Worm (Caenorhabditis elegans) whole organism, L1 larva: ENCODE measurements around the gene div-1.
A peak's percentile ranks its signal among the peaks of the same experiment; 100 is the strongest.

Source experiments
- C16A3.4 ChIP-seq: fragments of 150-350 bp; optimal IDR thresholded peaks from 2 replicates; lab custom pipeline; 2014; ENCODE audit warnings: missing biosample characterization, missing genetic modification characterization
- C34B4.2 ChIP-seq: sonication (generic microtip); optimal IDR thresholded peaks from 2 replicates; lab custom pipeline; 2017; ENCODE audit warnings: mild to moderate bottlenecking, missing genetic modification characterization, missing compliant biosample characterization
- F16B12.6 ChIP-seq: fragments of 150-350 bp; optimal IDR thresholded peaks from 2 replicates; lab custom pipeline; 2014; ENCODE audit warnings: missing biosample characterization, missing genetic modification characterization
- Y116A8C.19 ChIP-seq: sonication (generic microtip); optimal IDR thresholded peaks from 2 replicates; lab custom pipeline; 2016; ENCODE audit warnings: missing compliant biosample characterization, missing genetic modification characterization, borderline replicate concordance
- aha-1 ChIP-seq: fragments of 150-350 bp; optimal IDR thresholded peaks from 2 replicates; lab custom pipeline; 2014; ENCODE audit warnings: missing biosample characterization, missing genetic modification characterization
- aly-2 ChIP-seq: fragments of 150-350 bp; optimal IDR thresholded peaks from 2 replicates; lab custom pipeline; 2014; ENCODE audit warnings: missing biosample characterization, missing genetic modification characterization
- ceh-63 ChIP-seq: fragments of 200-800 bp; sonication (Bioruptor generic); optimal IDR thresholded peaks from 2 replicates; lab custom pipeline; 2018; ENCODE audit warnings: mild to moderate bottlenecking, missing genetic modification characterization, missing compliant biosample characterization
- ceh-90 ChIP-seq: sonication (generic microtip); optimal IDR thresholded peaks from 2 replicates; lab custom pipeline; 2016; ENCODE audit warnings: missing genetic modification characterization, missing compliant biosample characterization
- dpl-1 ChIP-seq, 3 experiments: fragments of 150-350 bp in 2 of 3; sonication (generic microtip) in 1 of 3; optimal IDR thresholded peaks; 2 replicates each; lab custom pipeline; 2014 to 2017; ENCODE audit warnings: missing biosample characterization in 3 of 3, missing genetic modification characterization in 3 of 3, missing genetic modification reagents in 3 of 3
- efl-1 ChIP-seq, 4 experiments: fragments of 150-350 bp; optimal IDR thresholded peaks in 3 of 4; peaks in 1 of 4; 1 replicate in 1 of 4; 2 replicates in 3 of 4; lab custom pipeline; 2014; ENCODE audit warnings: missing biosample characterization in 2 of 4, missing genetic modification characterization in 2 of 4, missing genetic modification reagents in 2 of 4
- ets-5 ChIP-seq: fragments of 200-800 bp; sonication (Bioruptor generic); IDR thresholded peaks from 2 replicates; pipeline ENCODE4 v1.3.6; 2022; ENCODE audit warnings: missing genetic modification characterization, missing compliant biosample characterization
- fkh-10 ChIP-seq: sonication (generic microtip); optimal IDR thresholded peaks from 2 replicates; lab custom pipeline; 2017; ENCODE audit warnings: missing biosample characterization, missing genetic modification reagents, missing genetic modification characterization
- fkh-4 ChIP-seq: sonication (generic microtip); optimal IDR thresholded peaks from 2 replicates; lab custom pipeline; 2016; ENCODE audit warnings: missing compliant biosample characterization, missing genetic modification characterization, borderline replicate concordance
- fkh-8 ChIP-seq: sonication (generic microtip); optimal IDR thresholded peaks from 2 replicates; lab custom pipeline; 2016; ENCODE audit warnings: mild to moderate bottlenecking, missing genetic modification characterization, missing compliant biosample characterization
- fos-1 ChIP-seq: fragments of 150-350 bp; optimal IDR thresholded peaks from 2 replicates; lab custom pipeline; 2014; ENCODE audit warnings: missing biosample characterization, missing genetic modification characterization
- grh-1 ChIP-seq: fragments of 200-800 bp; sonication (Bioruptor generic); IDR thresholded peaks from 2 replicates; pipeline ENCODE4 v1.3.6; 2022; ENCODE audit warnings: missing genetic modification reagents, missing genetic modification characterization, missing compliant biosample characterization
- isw-1 ChIP-seq: fragments of 200-800 bp; sonication (Bioruptor generic); IDR thresholded peaks from 2 replicates; pipeline ENCODE4 v1.3.6; 2022; ENCODE audit warnings: missing genetic modification characterization, missing compliant biosample characterization
- jun-1 ChIP-seq: fragments of 150-350 bp; optimal IDR thresholded peaks from 2 replicates; lab custom pipeline; 2014; ENCODE audit warnings: missing biosample characterization, missing genetic modification reagents, missing genetic modification characterization
- lin-14 ChIP-seq: fragments of 200-800 bp; sonication (Bioruptor generic); optimal IDR thresholded peaks from 2 replicates; lab custom pipeline; 2018; ENCODE audit warnings: mild to moderate bottlenecking, missing genetic modification characterization, moderate library complexity, missing compliant biosample characterization
- lin-35 ChIP-seq, 2 experiments: fragments of 150-350 bp; optimal IDR thresholded peaks; 2 replicates each; lab custom pipeline; 2014; ENCODE audit warnings: missing biosample characterization in 2 of 2, missing genetic modification characterization in 2 of 2, missing genetic modification reagents in 2 of 2
- mdl-1 ChIP-seq, 2 experiments: fragments of 150-350 bp; optimal IDR thresholded peaks; 2 replicates each; lab custom pipeline; 2014 to 2017; ENCODE audit warnings: missing biosample characterization in 2 of 2, missing genetic modification characterization in 2 of 2, inconsistent platforms in 1 of 2
- mef-2 ChIP-seq: fragments of 150-350 bp; optimal IDR thresholded peaks from 2 replicates; lab custom pipeline; 2014; ENCODE audit warnings: missing biosample characterization, missing genetic modification characterization
- mep-1 ChIP-seq: fragments of 150-350 bp; optimal IDR thresholded peaks from 2 replicates; lab custom pipeline; 2014; ENCODE audit warnings: missing biosample characterization, missing genetic modification characterization
- nhr-19 ChIP-seq: fragments of 200-800 bp; sonication (Bioruptor generic); conservative IDR thresholded peaks from 2 replicates; pipeline ENCODE4 v1.3.6; 2022; ENCODE audit warnings: missing genetic modification characterization, missing compliant biosample characterization
- nhr-237 ChIP-seq: fragments of 150-350 bp; optimal IDR thresholded peaks from 2 replicates; lab custom pipeline; 2014; ENCODE audit warnings: missing biosample characterization, missing genetic modification characterization
- nhr-28 ChIP-seq: fragments of 150-350 bp; optimal IDR thresholded peaks from 2 replicates; lab custom pipeline; 2014; ENCODE audit warnings: missing biosample characterization, missing genetic modification characterization
- nhr-47 ChIP-seq: sonication (generic microtip); optimal IDR thresholded peaks from 2 replicates; lab custom pipeline; 2016; ENCODE audit warnings: mild to moderate bottlenecking, missing genetic modification characterization, moderate library complexity, missing compliant biosample characterization
- nhr-71 ChIP-seq: sonication (generic microtip); optimal IDR thresholded peaks from 2 replicates; lab custom pipeline; 2016; ENCODE audit warnings: mild to moderate bottlenecking, missing genetic modification characterization, moderate library complexity, missing compliant biosample characterization
- nhr-76 ChIP-seq: sonication (generic microtip); optimal IDR thresholded peaks from 2 replicates; lab custom pipeline; 2017; ENCODE audit warnings: missing biosample characterization, missing genetic modification characterization
- nhr-84 ChIP-seq: sonication (generic microtip); optimal IDR thresholded peaks from 2 replicates; lab custom pipeline; 2017; ENCODE audit warnings: missing biosample characterization, missing genetic modification characterization
- nhr-90 ChIP-seq: sonication (generic microtip); optimal IDR thresholded peaks from 2 replicates; lab custom pipeline; 2016; ENCODE audit warnings: mild to moderate bottlenecking, missing genetic modification characterization, missing compliant biosample characterization; ENCODE audit not compliant: poor library complexity
- pax-3 ChIP-seq: fragments of 200-800 bp; sonication (Bioruptor generic); optimal IDR thresholded peaks from 2 replicates; lab custom pipeline; 2018; ENCODE audit warnings: mild to moderate bottlenecking, missing genetic modification characterization, moderate library complexity, missing compliant biosample characterization
- pqm-1 ChIP-seq: sonication (generic microtip); optimal IDR thresholded peaks from 3 replicates; lab custom pipeline; 2017; ENCODE audit warnings: missing biosample characterization, missing genetic modification characterization
- rnt-1 ChIP-seq: sonication (generic microtip); optimal IDR thresholded peaks from 2 replicates; lab custom pipeline; 2016; ENCODE audit warnings: mild to moderate bottlenecking, missing genetic modification characterization, moderate library complexity, missing compliant biosample characterization
- snu-23 ChIP-seq: sonication (generic microtip); optimal IDR thresholded peaks from 2 replicates; lab custom pipeline; 2016; ENCODE audit warnings: missing genetic modification characterization, missing compliant biosample characterization
- sox-4 ChIP-seq: sonication (generic microtip); optimal IDR thresholded peaks from 2 replicates; lab custom pipeline; 2016; ENCODE audit warnings: missing genetic modification characterization, missing compliant biosample characterization
- sup-37 ChIP-seq: fragments of 200-800 bp; sonication (Bioruptor generic); optimal IDR thresholded peaks from 2 replicates; lab custom pipeline; 2018; ENCODE audit warnings: mild to moderate bottlenecking, missing genetic modification characterization, missing compliant biosample characterization
- unc-130 ChIP-seq: fragments of 150-350 bp; optimal IDR thresholded peaks from 2 replicates; lab custom pipeline; 2017; ENCODE audit warnings: missing biosample characterization, missing genetic modification characterization, inconsistent platforms
- unc-62 ChIP-seq: fragments of 150-350 bp; optimal IDR thresholded peaks from 2 replicates; lab custom pipeline; 2014; ENCODE audit warnings: missing biosample characterization, missing genetic modification reagents, missing genetic modification characterization
- unc-98 ChIP-seq: fragments of 200-800 bp; sonication (Bioruptor generic); IDR thresholded peaks from 2 replicates; pipeline ENCODE4 v1.3.6; 2022; ENCODE audit warnings: missing genetic modification characterization, missing compliant biosample characterization
- vab-15 ChIP-seq: sonication (generic microtip); optimal IDR thresholded peaks from 2 replicates; lab custom pipeline; 2017; ENCODE audit warnings: missing genotype, mild to moderate bottlenecking, missing genetic modification characterization, missing compliant biosample characterization
- xbp-1 ChIP-seq: sonication (generic microtip); optimal IDR thresholded peaks from 2 replicates; lab custom pipeline; 2016; ENCODE audit warnings: missing genetic modification characterization, missing compliant biosample characterization
- ztf-11 ChIP-seq, 2 experiments: sonication (generic microtip); optimal IDR thresholded peaks; 2 replicates each; lab custom pipeline; 2016 to 2017; ENCODE audit warnings: missing genetic modification characterization in 2 of 2, missing biosample characterization in 1 of 2, missing compliant biosample characterization in 1 of 2
- ztf-4 ChIP-seq: fragments of 150-350 bp; optimal IDR thresholded peaks from 2 replicates; lab custom pipeline; 2014; ENCODE audit warnings: missing biosample characterization, missing genetic modification characterization

The div-1 gene

DNA sequence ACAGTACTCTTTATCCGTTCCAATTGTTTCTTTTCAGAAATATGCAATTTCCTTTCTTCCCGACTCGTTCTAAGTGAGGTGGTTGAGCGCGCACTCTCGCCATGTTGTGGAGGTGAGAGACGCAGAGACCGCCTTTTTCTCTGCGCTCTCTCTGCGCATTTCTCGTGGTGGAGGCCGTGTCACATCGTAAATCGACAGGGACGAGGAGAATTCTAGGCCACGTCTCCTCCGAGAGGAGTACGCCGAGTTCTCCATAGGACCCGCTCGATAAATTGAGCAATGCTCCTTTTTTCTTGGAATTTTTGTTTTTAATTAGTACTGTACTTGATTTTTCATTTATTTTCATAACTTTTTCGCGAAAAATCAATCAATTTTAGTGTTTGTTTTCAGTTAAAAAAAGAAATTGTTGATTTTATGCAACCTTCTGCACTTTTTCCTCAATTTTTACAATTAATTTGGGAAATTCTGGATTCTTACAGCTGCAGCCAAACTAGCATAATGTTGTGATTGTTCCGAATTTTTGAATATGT lies 22.5 kb upstream of the div-1 start, which contains the start of gene cnk-1 (continued):
- peak; percentile 98 for TF ChIP-seq isw-1 (GFP tag; lab: Robert Waterston, UW)
- peak; percentile 88 for TF ChIP-seq snu-23 (GFP tag; lab: Kevin White, UChicago)
- TF ChIP-seq nhr-237 (tag; lab: Kevin White, UChicago) = no peak
- peak; percentile 63 to 77 for TF ChIP-seq lin-35 (GFP tag; optimal IDR thresholded peaks at IDR 0.05; lab: Kevin White, UChicago)
- peak; percentile 48 for TF ChIP-seq sup-37 (GFP tag; lab: Kevin White, UChicago)
- TF ChIP-seq xbp-1 (tag; lab: Kevin White, UChicago) = peak; percentile 80
- peak; percentile 98 for TF ChIP-seq nhr-19 (GFP tag; lab: Robert Waterston, UW)
- peak; percentile 72 for TF ChIP-seq vab-15 (tag; lab: Kevin White, UChicago)
- peak; percentile 9 for TF ChIP-seq jun-1 (tag; lab: Kevin White, UChicago)
- no peak for TF ChIP-seq mdl-1 (tag; optimal IDR thresholded peaks at IDR 0.05; lab: Kevin White, UChicago)
- TF ChIP-seq mep-1 (tag; lab: Kevin White, UChicago) = peak; percentile 43
- no peak for TF ChIP-seq C16A3.4 (tag; lab: Kevin White, UChicago)
- no peak for TF ChIP-seq ztf-4 (tag; lab: Kevin White, UChicago)
- no peak for TF ChIP-seq fos-1
- TF ChIP-seq nhr-28 (tag; lab: Kevin White, UChicago) = no peak
- peak; percentile 96 for TF ChIP-seq grh-1 (GFP tag; lab: Robert Waterston, UW)
- TF ChIP-seq sox-4 (tag; lab: Kevin White, UChicago) = peak; percentile 88
- peak; percentile 20 for TF ChIP-seq C34B4.2 (tag; lab: Kevin White, UChicago)
- TF ChIP-seq fkh-10 = no peak
- peak; percentile 88 for TF ChIP-seq lin-14 (GFP tag; lab: Kevin White, UChicago)

DNA sequence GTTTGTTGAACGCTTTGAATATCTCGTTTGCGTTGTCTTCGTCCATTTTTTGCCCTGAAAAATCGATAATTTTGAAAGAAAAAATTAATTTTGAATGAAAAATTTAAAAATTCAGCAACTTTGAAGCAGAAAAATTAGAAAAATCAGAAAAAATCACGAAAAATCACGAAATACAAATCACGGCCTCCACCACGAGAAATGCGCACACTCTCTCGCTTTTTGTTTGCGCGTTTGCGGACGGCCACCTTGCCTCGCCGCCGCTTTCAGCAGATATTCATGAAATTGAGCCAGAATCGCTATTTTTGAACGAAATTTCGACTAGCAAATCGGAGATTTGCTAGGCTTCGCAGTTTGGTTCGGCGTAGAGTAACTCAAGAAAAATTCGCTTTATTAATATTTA lies 18.5 kb upstream of the div-1 start, which contains the start of gene inpp-4B:
Gene inpp-4B, minus strand, starts transcription at position 54 of the 400 bp plus-strand sequence.
- peak; percentile 6 to 10 for TF ChIP-seq efl-1 (optimal IDR thresholded peaks at IDR 0.05; lab: Kevin White, UChicago)
- TF ChIP-seq efl-1 (GFP tag; optimal IDR thresholded peaks at IDR 0.05 in 1 of 2; lab: Kevin White, UChicago) = peak in 1 of 2 experiments; percentile 76
- 0 out of 2 replicates have a peak, but pooled peaks have one; percentile 13 for TF ChIP-seq nhr-19 (GFP tag; lab: Robert Waterston, UW)
- peak; percentile 16 for TF ChIP-seq nhr-47 (tag; lab: Kevin White, UChicago)
- peak in 1 of 2 experiments; percentile 15 for TF ChIP-seq lin-35 (GFP tag; optimal IDR thresholded peaks at IDR 0.05; lab: Kevin White, UChicago)
- TF ChIP-seq dpl-1 (GFP tag; optimal IDR thresholded peaks at IDR 0.05; lab: Kevin White, UChicago) = peak in 1 of 3 experiments; percentile 2
- peak; percentile 16 for TF ChIP-seq nhr-71 (tag; lab: Kevin White, UChicago)
- TF ChIP-seq isw-1 (GFP tag; lab: Robert Waterston, UW) = peak; percentile 31; the same call in 1 of the 2 replicates

- no peak for TF ChIP-seq lin-35 (GFP tag; optimal IDR thresholded peaks at IDR 0.05; lab: Kevin White, UChicago)
- TF ChIP-seq pqm-1 = no peak
- TF ChIP-seq fkh-8 (tag; lab: Kevin White, UChicago) = peak; percentile 39
- no peak for TF ChIP-seq pax-3 (tag; lab: Kevin White, UChicago)
- TF ChIP-seq ceh-90 = no peak
These were observed 13.3 kb upstream of the div-1 start, which contains the start of gene bbs-5 for ce11 chrIII:10261682-10262081. Gene bbs-5 (minus strand): TSS chrIII:10261782.

DNA sequence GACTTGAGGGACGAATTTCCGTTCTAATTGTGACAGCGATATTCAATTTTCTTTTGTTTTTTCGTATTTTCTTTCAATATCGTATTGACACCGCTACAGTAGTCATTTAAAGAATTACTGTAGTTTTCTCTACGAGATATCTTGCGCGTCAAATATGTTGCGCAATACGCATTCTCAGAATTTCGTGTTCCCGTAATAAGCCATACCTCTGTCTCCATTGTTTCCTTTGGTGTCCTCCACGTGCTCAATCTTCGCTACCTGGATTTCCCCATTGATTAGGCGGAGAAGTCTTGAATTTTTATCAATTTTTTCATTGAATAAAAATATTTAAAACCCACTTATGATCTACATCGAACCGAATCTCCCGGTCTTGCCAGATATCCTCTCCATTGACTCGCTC lies 12.9 kb upstream of the div-1 start:
- TF ChIP-seq aha-1 (tag; lab: Kevin White, UChicago) (no peak), rnt-1 (no peak), ztf-11 (tag; optimal IDR thresholded peaks at IDR 0.05; lab: Kevin White, UChicago) (no peak), nhr-90 (tag; lab: Kevin White, UChicago) (no peak), Y116A8C.19 (tag; lab: Kevin White, UChicago) (no peak), unc-62 (no peak), nhr-76 (tag; lab: Kevin White, UChicago) (no peak), mef-2 (tag; lab: Kevin White, UChicago) (no peak), ztf-4 (tag; lab: Kevin White, UChicago) (no peak), ceh-63 (GFP tag; lab: Kevin White, UChicago) (no peak), nhr-84 (tag; lab: Kevin White, UChicago) (no peak), dpl-1 (GFP tag; optimal IDR thresholded peaks at IDR 0.05; lab: Kevin White, UChicago) (no peak), unc-98 (no peak), fkh-4 (tag; lab: Kevin White, UChicago) (no peak), unc-130 (no peak), aly-2 (tag; lab: Kevin White, UChicago) (no peak), F16B12.6 (no peak), grh-1 (GFP tag; lab: Robert Waterston, UW) (no peak), fkh-8 (tag; lab: Kevin White, UChicago) (no peak), ets-5 (GFP tag; lab: Robert Waterston, UW) (no peak)
